Fruit fly (Drosophila melanogaster) whole organism, pupa: ENCODE data around the gene Aptx.

ENCODE experiments used
- CG10348 ChIP-seq: fragments of 200-800 bp; sonication (Bioruptor generic); IDR thresholded peaks from 2 replicates; pipeline ENCODE4 v1.3.6; 2022; ENCODE audit warnings: missing biosample characterization, missing genetic modification characterization
- CG12605 ChIP-seq: fragments of 200-800 bp; sonication (Bioruptor generic); IDR thresholded peaks from 2 replicates; pipeline ENCODE4 v1.3.6; 2022; ENCODE audit warnings: missing biosample characterization, missing genetic modification characterization
- CG13204 ChIP-seq: fragments of 200-800 bp; sonication (Bioruptor generic); optimal IDR thresholded peaks from 2 replicates; lab custom pipeline; 2018; ENCODE audit warnings: missing biosample characterization, mild to moderate bottlenecking, missing genetic modification characterization, moderate library complexity
- CG14655 ChIP-seq: fragments of 200-800 bp; sonication (Bioruptor generic); optimal IDR thresholded peaks from 3 replicates; lab custom pipeline; 2017; ENCODE audit warnings: mild to moderate bottlenecking, missing biosample characterization, missing genetic modification reagents, missing genetic modification characterization
- CG15710 ChIP-seq: fragments of 200-800 bp; sonication (Bioruptor generic); optimal IDR thresholded peaks from 2 replicates; lab custom pipeline; 2018; ENCODE audit warnings: missing biosample characterization, mild to moderate bottlenecking, missing genetic modification characterization, moderate library complexity
- CG17806 ChIP-seq: fragments of 200-800 bp; sonication (Bioruptor generic); optimal IDR thresholded peaks from 2 replicates; lab custom pipeline; 2018; ENCODE audit warnings: missing biosample characterization, mild to moderate bottlenecking, missing genetic modification characterization, moderate library complexity
- CG32121 ChIP-seq: fragments of 200-800 bp; sonication (Bioruptor generic); IDR thresholded peaks from 2 replicates; pipeline ENCODE4 v1.3.6; 2022; ENCODE audit warnings: missing biosample characterization, missing genetic modification characterization
- CG34367 ChIP-seq: fragments of 200-800 bp; sonication (Bioruptor generic); optimal IDR thresholded peaks from 2 replicates; lab custom pipeline; 2018; ENCODE audit warnings: missing biosample characterization, mild to moderate bottlenecking, missing genetic modification characterization
- CG4496 ChIP-seq: fragments of 200-800 bp; sonication (Bioruptor generic); IDR thresholded peaks from 3 replicates; pipeline ENCODE4 v1.3.6; 2022; ENCODE audit warnings: missing biosample characterization, missing genetic modification characterization
- CG8159 ChIP-seq: fragments of 200-800 bp; sonication (Bioruptor generic); optimal IDR thresholded peaks from 3 replicates; lab custom pipeline; 2018; ENCODE audit warnings: missing biosample characterization, mild to moderate bottlenecking, missing genetic modification characterization, moderate library complexity
- CG8301 ChIP-seq: fragments of 200-800 bp; sonication (Bioruptor generic); optimal IDR thresholded peaks from 2 replicates; lab custom pipeline; 2018; ENCODE audit warnings: missing biosample characterization, mild to moderate bottlenecking, missing genetic modification characterization
- CG9948 ChIP-seq: fragments of 200-800 bp; sonication (Bioruptor generic); optimal IDR thresholded peaks from 2 replicates; lab custom pipeline; 2018; ENCODE audit warnings: missing biosample characterization, mild to moderate bottlenecking, missing genetic modification characterization, moderate library complexity
- D1 ChIP-seq: fragments of 200-800 bp; sonication (Bioruptor generic); optimal IDR thresholded peaks from 2 replicates; lab custom pipeline; 2018; ENCODE audit warnings: missing biosample characterization, mild to moderate bottlenecking, missing genetic modification characterization, moderate library complexity
- EcR ChIP-seq: fragments of 200-800 bp; sonication (Bioruptor generic); optimal IDR thresholded peaks from 3 replicates; lab custom pipeline; 2019; ENCODE audit warnings: missing biosample characterization, missing genetic modification characterization, mild to moderate bottlenecking, moderate library complexity, missing genetic modification reagents
- Ets98B ChIP-seq: fragments of 200-800 bp; sonication (Bioruptor generic); IDR thresholded peaks from 2 replicates; pipeline ENCODE4 v1.3.6; 2022; ENCODE audit warnings: missing biosample characterization, missing genetic modification characterization
- Pif1A ChIP-seq: fragments of 200-800 bp; sonication (Bioruptor generic); optimal IDR thresholded peaks from 3 replicates; lab custom pipeline; 2016; ENCODE audit warnings: missing biosample characterization, missing genetic modification characterization
- Pif1B ChIP-seq: fragments of 200-800 bp; sonication (Bioruptor generic); optimal IDR thresholded peaks from 3 replicates; lab custom pipeline; 2016; ENCODE audit warnings: missing biosample characterization, missing genetic modification characterization
- Snoo ChIP-seq: fragments of 200-800 bp; sonication (Bioruptor generic); optimal IDR thresholded peaks from 3 replicates; lab custom pipeline; 2017; ENCODE audit warnings: missing biosample characterization, mild to moderate bottlenecking, missing genetic modification characterization, inconsistent platforms
- fd96Ca ChIP-seq: fragments of 200-800 bp; sonication (Bioruptor generic); IDR thresholded peaks from 3 replicates; pipeline ENCODE4 v1.3.6; 2022; ENCODE audit warnings: missing biosample characterization, missing genetic modification characterization
- gl ChIP-seq: fragments of 200-800 bp; sonication (Bioruptor generic); optimal IDR thresholded peaks from 2 replicates; lab custom pipeline; 2018; ENCODE audit warnings: missing biosample characterization, mild to moderate bottlenecking, missing genetic modification characterization
- rn ChIP-seq: fragments of 200-800 bp; sonication (Bioruptor generic); IDR thresholded peaks from 2 replicates; pipeline ENCODE4 v1.3.6; 2022; ENCODE audit warnings: missing biosample characterization, missing genetic modification characterization

Aptx gene

DNA sequence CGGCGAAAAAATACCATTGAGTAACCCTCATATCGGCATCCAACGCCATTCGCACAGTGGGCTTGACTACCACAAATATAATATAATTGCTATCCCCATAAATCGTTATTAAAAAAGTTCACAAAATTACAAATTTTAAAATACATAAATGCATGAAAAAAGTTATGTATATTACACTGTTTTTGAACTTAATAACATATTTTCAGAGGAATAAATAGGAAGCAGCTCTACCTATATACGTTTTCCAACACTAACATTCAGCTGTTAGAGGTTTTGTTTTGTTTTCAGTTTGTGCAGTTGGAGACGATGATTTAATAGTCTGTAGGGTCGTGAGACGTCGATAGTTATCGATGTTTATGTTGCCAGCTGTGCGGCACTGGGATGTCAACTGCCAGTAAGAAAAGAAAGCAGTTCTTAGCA lies at the start of gene Aptx, which contains the start of gene Ino80:
TSS of gene Aptx (plus strand) at position 360 of the 420 bp plus-strand sequence.
TSS of gene Ino80 (minus strand) at position 58 of the 420 bp plus-strand sequence.
- peak; percentile 82; the same call in 2 of the 3 replicates for TF ChIP-seq fd96Ca
- TF ChIP-seq CG32121 (GFP tag; lab: Robert Waterston, UW): peak; percentile 92
- TF ChIP-seq rn (GFP tag; lab: Robert Waterston, UW): peak; percentile 88
- TF ChIP-seq gl: no peak
- peak; percentile 69 for TF ChIP-seq D1
- peak; percentile 89 for TF ChIP-seq CG8301
- TF ChIP-seq CG8159 (tag; lab: Kevin White, UChicago): peak; percentile 91
- peak; percentile 90 for TF ChIP-seq CG17806
- peak; percentile 89 for TF ChIP-seq CG9948 (tag; lab: Kevin White, UChicago)
- TF ChIP-seq CG15710 (tag; lab: Kevin White, UChicago): peak; percentile 90
- TF ChIP-seq Ets98B (GFP tag; lab: Robert Waterston, UW): peak; percentile 84
- peak; percentile 86 for TF ChIP-seq CG34367 (tag; lab: Kevin White, UChicago)
- TF ChIP-seq Snoo (tag; lab: Kevin White, UChicago): peak; percentile 73
- TF ChIP-seq CG13204 (GFP tag; lab: Kevin White, UChicago): no peak
- peak; percentile 83 for TF ChIP-seq Pif1B (GFP tag; lab: Kevin White, UChicago)
- TF ChIP-seq CG10348 (GFP tag; lab: Robert Waterston, UW): peak; percentile 66
- TF ChIP-seq Pif1A: no peak
- TF ChIP-seq CG14655: peak; percentile 89
- peak; percentile 94 for TF ChIP-seq CG4496
- TF ChIP-seq EcR (GFP tag; lab: Kevin White, UChicago): no peak
- TF ChIP-seq CG12605: peak; percentile 72; the same call in 1 of the 2 replicates

DNA sequence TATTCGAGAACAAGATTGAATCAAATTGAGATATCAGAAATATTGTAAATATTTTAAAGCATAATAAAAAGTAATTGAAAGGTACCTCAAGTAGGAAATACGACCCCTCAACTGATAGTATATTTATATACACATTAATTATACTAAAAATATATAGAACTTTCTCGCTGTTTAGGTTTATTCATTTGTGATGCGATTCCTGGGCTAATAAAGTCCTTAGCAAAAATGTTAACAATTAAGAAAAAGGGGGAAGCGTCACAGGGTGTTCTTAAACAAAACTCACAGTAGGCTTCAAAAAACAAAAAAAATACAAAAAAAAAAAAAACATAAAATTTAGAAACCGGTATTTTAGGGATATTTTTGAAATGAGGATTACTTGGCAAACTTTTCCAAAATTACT lies 49.5 kb upstream of the Aptx start, which contains the start of gene CG43203:
TSS of gene CG43203 (plus strand) at position 301 of the 400 bp plus-strand sequence.
- TF ChIP-seq CG10348 (GFP tag; lab: Robert Waterston, UW) (no peak), CG9948 (tag; lab: Kevin White, UChicago) (no peak), gl (no peak), CG32121 (GFP tag; lab: Robert Waterston, UW) (no peak), D1 (no peak), fd96Ca (no peak), CG8159 (tag; lab: Kevin White, UChicago) (no peak), Snoo (tag; lab: Kevin White, UChicago) (no peak), Ets98B (GFP tag; lab: Robert Waterston, UW) (no peak), CG34367 (tag; lab: Kevin White, UChicago) (no peak), Pif1B (GFP tag; lab: Kevin White, UChicago) (no peak), CG4496 (no peak)

DNA sequence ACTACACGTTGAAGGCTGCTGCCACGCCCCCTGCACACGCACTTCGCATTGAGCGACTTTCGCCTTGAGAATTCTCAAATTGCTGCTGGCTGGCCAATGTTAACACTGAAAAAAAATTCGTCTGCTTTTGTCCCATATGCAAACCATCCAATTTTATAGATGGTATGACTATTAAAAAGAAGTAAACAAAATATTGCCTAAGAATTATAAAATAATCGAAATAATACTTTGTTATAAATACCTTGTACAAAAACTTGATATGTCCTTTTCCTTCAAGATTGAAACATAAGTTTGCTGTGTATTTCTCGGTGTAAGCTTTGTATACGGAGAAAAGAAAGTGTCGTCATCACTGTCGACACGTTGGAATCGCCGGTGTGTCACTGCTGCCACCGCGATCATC lies 40.4 kb upstream of the Aptx start:
- TF ChIP-seq Snoo (tag; lab: Kevin White, UChicago): peak; percentile 6
- no peak for TF ChIP-seq CG13204 (GFP tag; lab: Kevin White, UChicago)

DNA sequence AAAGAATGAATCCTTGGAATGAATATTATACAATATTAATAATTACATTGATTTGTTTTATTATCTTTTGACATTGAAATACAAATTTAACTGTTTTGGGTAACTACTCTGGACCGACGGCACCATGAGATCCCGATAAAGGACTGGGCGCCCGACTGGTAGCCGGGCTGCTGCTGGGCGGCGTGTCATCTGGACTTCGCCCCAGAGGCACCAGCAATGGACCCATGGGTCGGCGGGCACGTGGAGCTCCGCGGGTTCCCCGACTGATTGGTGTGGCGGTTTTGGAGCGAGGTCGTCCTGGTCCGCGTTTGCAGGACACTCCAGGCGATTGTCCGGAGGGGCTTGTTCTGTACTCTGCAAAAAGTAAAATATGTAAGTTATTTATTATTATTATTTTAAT lies 34.2 kb upstream of the Aptx start:
- TF ChIP-seq gl (no peak), CG10348 (GFP tag; lab: Robert Waterston, UW) (no peak), Pif1A (no peak), CG32121 (GFP tag; lab: Robert Waterston, UW) (no peak), EcR (GFP tag; lab: Kevin White, UChicago) (no peak), CG14655 (no peak)

DNA sequence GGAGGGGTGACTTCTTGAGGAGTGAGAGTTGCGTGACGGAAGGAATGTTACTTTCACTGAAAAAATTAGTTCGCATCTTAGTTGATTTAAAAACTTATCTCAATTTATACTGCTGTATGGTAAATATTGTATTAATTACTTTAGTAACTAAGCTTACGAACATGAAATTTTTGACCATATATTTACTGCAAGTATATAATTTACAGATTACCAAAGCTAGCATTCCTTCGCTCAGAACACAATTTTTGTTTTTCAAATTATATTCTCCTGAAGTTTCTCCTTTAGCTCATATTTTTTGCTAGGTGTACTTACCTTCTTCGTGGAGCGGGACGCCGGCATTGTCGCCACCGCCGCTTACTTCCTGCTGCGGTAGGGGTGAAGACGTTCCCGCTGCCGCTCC lies 32.6 kb upstream of the Aptx start:
- TF ChIP-seq CG15710 (tag; lab: Kevin White, UChicago) (no peak), D1 (no peak), CG32121 (GFP tag; lab: Robert Waterston, UW) (no peak), Pif1B (GFP tag; lab: Kevin White, UChicago) (no peak), gl (no peak), CG8159 (tag; lab: Kevin White, UChicago) (no peak), CG17806 (no peak), CG4496 (no peak), CG34367 (tag; lab: Kevin White, UChicago) (no peak), CG12605 (no peak), EcR (GFP tag; lab: Kevin White, UChicago) (no peak), Ets98B (GFP tag; lab: Robert Waterston, UW) (no peak), rn (GFP tag; lab: Robert Waterston, UW) (no peak)

DNA sequence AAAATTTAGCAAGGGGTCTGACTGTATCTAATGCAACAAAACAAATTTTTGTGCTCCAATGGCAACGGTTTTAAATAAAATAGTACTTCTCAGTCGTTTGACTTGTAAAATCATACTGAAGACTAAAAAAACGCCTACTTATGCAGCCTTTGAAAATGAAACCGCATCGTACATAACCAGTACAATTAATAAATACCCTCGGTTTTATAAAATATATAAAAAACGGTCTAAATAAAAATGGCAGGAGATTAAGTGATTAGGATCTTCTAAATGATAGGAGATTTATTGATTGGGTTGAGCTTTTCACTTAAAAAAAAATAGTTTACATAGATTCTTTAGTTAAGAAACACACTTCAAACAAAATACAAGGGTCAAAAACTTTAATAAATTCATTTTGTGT lies 28.6 kb upstream of the Aptx start, which contains the start of gene CG3581:
TSS of gene CG3581 (minus strand) at position 101 of the 400 bp plus-strand sequence.
- TF ChIP-seq CG8301 (no peak), gl (no peak), CG10348 (GFP tag; lab: Robert Waterston, UW) (no peak), Snoo (tag; lab: Kevin White, UChicago) (no peak), CG9948 (tag; lab: Kevin White, UChicago) (no peak), CG17806 (no peak), EcR (GFP tag; lab: Kevin White, UChicago) (no peak), CG4496 (no peak), fd96Ca (no peak), CG13204 (GFP tag; lab: Kevin White, UChicago) (no peak), D1 (no peak), Pif1A (no peak), CG12605 (no peak), CG14655 (no peak), Pif1B (GFP tag; lab: Kevin White, UChicago) (no peak), rn (GFP tag; lab: Robert Waterston, UW) (no peak), CG15710 (tag; lab: Kevin White, UChicago) (no peak), CG32121 (GFP tag; lab: Robert Waterston, UW) (no peak)
- TF ChIP-seq, all 21 proteins: peak for 0
